Worm (Caenorhabditis elegans): ENCODE data around the gene pes-10.

DNA sequence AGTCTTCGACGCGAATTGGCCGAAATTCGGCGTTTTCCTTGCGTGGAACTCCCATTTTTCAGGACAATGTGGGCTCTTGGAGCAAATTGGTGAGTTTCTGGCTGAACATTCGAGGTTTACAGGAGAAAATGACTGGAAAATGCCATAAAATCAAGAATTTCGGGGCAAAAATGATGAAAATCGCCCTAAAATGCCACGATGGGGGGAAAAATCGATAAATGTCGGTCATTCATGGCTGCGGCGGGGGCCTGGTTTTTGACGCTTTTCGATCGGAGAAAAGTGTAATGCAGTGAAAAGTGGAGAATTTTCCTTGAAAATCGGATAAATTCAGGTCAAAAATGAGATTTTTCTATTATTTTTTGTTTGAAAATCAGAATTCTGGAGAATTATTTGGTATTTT, 42.5 kb downstream of the pes-10 start, which contains the start of the genes Y46G5A.18 and Y46G5A.47:
- no peak for TF ChIP-seq nhr-28 (tag; optimal IDR thresholded peaks at IDR 0.05)
- TF ChIP-seq nhr-237 (tag; optimal IDR thresholded peaks at IDR 0.05) = no peak
- no peak for TF ChIP-seq nhr-12 (tag; optimal IDR thresholded peaks at IDR 0.05)
- no peak for TF ChIP-seq lsy-2 (tag; optimal IDR thresholded peaks at IDR 0.05)
- TF ChIP-seq unc-39 (tag; optimal IDR thresholded peaks at IDR 0.05) = no peak
- TF ChIP-seq hlh-1 (tag; optimal IDR thresholded peaks at IDR 0.05) = no peak
- no peak for TF ChIP-seq M03D4.4 (tag; optimal IDR thresholded peaks at IDR 0.05)
- TF ChIP-seq mab-5 (tag; optimal IDR thresholded peaks at IDR 0.05) = no peak
- no peak for TF ChIP-seq sptf-1 (tag; optimal IDR thresholded peaks at IDR 0.05)
- no peak for TF ChIP-seq unc-62 (GFP tag; optimal IDR thresholded peaks at IDR 0.05)
- no peak for TF ChIP-seq elt-3 (tag; optimal IDR thresholded peaks at IDR 0.05)
- no peak for TF ChIP-seq snpc-4 (tag; optimal IDR thresholded peaks at IDR 0.05)
- no peak for TF ChIP-seq nhr-76 (tag; optimal IDR thresholded peaks at IDR 0.05)
- no peak for TF ChIP-seq ztf-11 (tag; optimal IDR thresholded peaks at IDR 0.05)

Data from whole organism, mixed stage, embryonic.